Worm (Caenorhabditis elegans) whole organism, L1 larva: ENCODE results near the gene nipi-3.

Experiments
- Y116A8C.19 ChIP-seq: sonication (generic microtip); optimal IDR thresholded peaks from 2 replicates; lab custom pipeline; 2016; ENCODE audit warnings: missing compliant biosample characterization, missing genetic modification characterization, borderline replicate concordance
- aha-1 ChIP-seq: fragments of 150-350 bp; optimal IDR thresholded peaks from 2 replicates; lab custom pipeline; 2014; ENCODE audit warnings: missing biosample characterization, missing genetic modification characterization
- alr-1 ChIP-seq: fragments of 200-800 bp; sonication (Bioruptor generic); optimal IDR thresholded peaks from 2 replicates; lab custom pipeline; 2018; ENCODE audit warnings: borderline replicate concordance, mild to moderate bottlenecking, missing genetic modification characterization, missing compliant biosample characterization
- blmp-1 ChIP-seq: fragments of 150-350 bp; optimal IDR thresholded peaks from 2 replicates; lab custom pipeline; 2014; ENCODE audit warnings: missing biosample characterization, missing genetic modification characterization
- ceh-8 ChIP-seq: fragments of 200-800 bp; sonication (Bioruptor generic); optimal IDR thresholded peaks from 2 replicates; lab custom pipeline; 2018; ENCODE audit warnings: mild to moderate bottlenecking, missing genetic modification characterization, moderate library complexity, missing compliant biosample characterization
- ceh-90 ChIP-seq: sonication (generic microtip); optimal IDR thresholded peaks from 2 replicates; lab custom pipeline; 2016; ENCODE audit warnings: missing genetic modification characterization, missing compliant biosample characterization
- dsc-1 ChIP-seq: sonication (generic microtip); optimal IDR thresholded peaks from 2 replicates; lab custom pipeline; 2016; ENCODE audit warnings: mild to moderate bottlenecking, missing genetic modification characterization, missing compliant biosample characterization
- efl-1 ChIP-seq, 4 experiments: fragments of 150-350 bp; optimal IDR thresholded peaks in 3 of 4; peaks in 1 of 4; 1 replicate in 1 of 4; 2 replicates in 3 of 4; lab custom pipeline; 2014; ENCODE audit warnings: missing biosample characterization in 2 of 4, missing genetic modification characterization in 2 of 4, missing genetic modification reagents in 2 of 4
- egl-13 ChIP-seq: sonication (generic microtip); optimal IDR thresholded peaks from 2 replicates; lab custom pipeline; 2016; ENCODE audit warnings: missing genotype, missing genetic modification reagents, missing genetic modification characterization, missing compliant biosample characterization
- egl-27 ChIP-seq, 2 experiments: fragments of 150-350 bp in 1 of 2; sonication (generic microtip); optimal IDR thresholded peaks; 3 replicates each; lab custom pipeline; 2017 to 2018; ENCODE audit warnings: missing biosample characterization in 2 of 2, missing genetic modification characterization in 2 of 2, missing genetic modification reagents in 2 of 2
- elt-2 ChIP-seq: sonication (generic microtip); optimal IDR thresholded peaks from 2 replicates; lab custom pipeline; 2016; ENCODE audit warnings: missing genetic modification characterization, mild to moderate bottlenecking, inconsistent platforms, missing compliant biosample characterization, missing genetic modification reagents
- elt-3 ChIP-seq, 6 experiments: fragments of 150-350 bp in 1 of 6; sonication (generic microtip); optimal IDR thresholded peaks; 2 replicates each; lab custom pipeline; 2017 to 2018; ENCODE audit warnings: missing biosample characterization in 6 of 6, missing genetic modification characterization in 6 of 6, inconsistent platforms in 1 of 6
- fkh-4 ChIP-seq: sonication (generic microtip); optimal IDR thresholded peaks from 2 replicates; lab custom pipeline; 2016; ENCODE audit warnings: missing compliant biosample characterization, missing genetic modification characterization, borderline replicate concordance
- fkh-8 ChIP-seq: sonication (generic microtip); optimal IDR thresholded peaks from 2 replicates; lab custom pipeline; 2016; ENCODE audit warnings: mild to moderate bottlenecking, missing genetic modification characterization, missing compliant biosample characterization
- fos-1 ChIP-seq: fragments of 150-350 bp; optimal IDR thresholded peaks from 2 replicates; lab custom pipeline; 2014; ENCODE audit warnings: missing biosample characterization, missing genetic modification characterization
- grh-1 ChIP-seq: fragments of 200-800 bp; sonication (Bioruptor generic); IDR thresholded peaks from 2 replicates; pipeline ENCODE4 v1.3.6; 2022; ENCODE audit warnings: missing genetic modification reagents, missing genetic modification characterization, missing compliant biosample characterization
- irx-1 ChIP-seq: sonication (generic microtip); optimal IDR thresholded peaks from 2 replicates; lab custom pipeline; 2016; ENCODE audit warnings: missing genetic modification characterization, missing compliant biosample characterization
- isw-1 ChIP-seq: fragments of 200-800 bp; sonication (Bioruptor generic); IDR thresholded peaks from 2 replicates; pipeline ENCODE4 v1.3.6; 2022; ENCODE audit warnings: missing genetic modification characterization, missing compliant biosample characterization
- lin-14 ChIP-seq: fragments of 200-800 bp; sonication (Bioruptor generic); optimal IDR thresholded peaks from 2 replicates; lab custom pipeline; 2018; ENCODE audit warnings: mild to moderate bottlenecking, missing genetic modification characterization, moderate library complexity, missing compliant biosample characterization
- lin-39 ChIP-seq: fragments of 150-350 bp; optimal IDR thresholded peaks from 2 replicates; lab custom pipeline; 2014; ENCODE audit warnings: missing biosample characterization, missing genetic modification reagents, missing genetic modification characterization
- lsy-2 ChIP-seq, 2 experiments: fragments of 150-350 bp; optimal IDR thresholded peaks; 2 replicates each; lab custom pipeline; 2014; ENCODE audit warnings: missing biosample characterization in 2 of 2, missing genetic modification characterization in 2 of 2
- mab-9 ChIP-seq: fragments of 200-800 bp; sonication (Bioruptor generic); IDR thresholded peaks from 2 replicates; pipeline ENCODE4 v1.3.6; 2022; ENCODE audit warnings: missing genetic modification reagents, missing genetic modification characterization, missing compliant biosample characterization
- mef-2 ChIP-seq: fragments of 150-350 bp; optimal IDR thresholded peaks from 2 replicates; lab custom pipeline; 2014; ENCODE audit warnings: missing biosample characterization, missing genetic modification characterization
- mep-1 ChIP-seq: fragments of 150-350 bp; optimal IDR thresholded peaks from 2 replicates; lab custom pipeline; 2014; ENCODE audit warnings: missing biosample characterization, missing genetic modification characterization
- nhr-11 ChIP-seq: fragments of 150-350 bp; optimal IDR thresholded peaks from 2 replicates; lab custom pipeline; 2014; ENCODE audit warnings: missing biosample characterization, missing genetic modification characterization
- nhr-19 ChIP-seq: fragments of 200-800 bp; sonication (Bioruptor generic); conservative IDR thresholded peaks from 2 replicates; pipeline ENCODE4 v1.3.6; 2022; ENCODE audit warnings: missing genetic modification characterization, missing compliant biosample characterization
- nhr-20 ChIP-seq: sonication (generic microtip); optimal IDR thresholded peaks from 2 replicates; lab custom pipeline; 2016; ENCODE audit warnings: mild to moderate bottlenecking, missing genetic modification characterization, missing compliant biosample characterization
- nhr-71 ChIP-seq: sonication (generic microtip); optimal IDR thresholded peaks from 2 replicates; lab custom pipeline; 2016; ENCODE audit warnings: mild to moderate bottlenecking, missing genetic modification characterization, moderate library complexity, missing compliant biosample characterization
- nhr-77 ChIP-seq: fragments of 150-350 bp; optimal IDR thresholded peaks from 2 replicates; lab custom pipeline; 2014; ENCODE audit warnings: missing biosample characterization, missing genetic modification characterization
- nhr-85 ChIP-seq: sonication (generic microtip); peaks from one replicate; lab custom pipeline; 2016; ENCODE audit warnings: missing genetic modification characterization, inconsistent platforms, missing compliant biosample characterization
- nhr-90 ChIP-seq: sonication (generic microtip); optimal IDR thresholded peaks from 2 replicates; lab custom pipeline; 2016; ENCODE audit warnings: mild to moderate bottlenecking, missing genetic modification characterization, missing compliant biosample characterization; ENCODE audit not compliant: poor library complexity
- pqm-1 ChIP-seq: sonication (generic microtip); optimal IDR thresholded peaks from 3 replicates; lab custom pipeline; 2017; ENCODE audit warnings: missing biosample characterization, missing genetic modification characterization
- rnt-1 ChIP-seq: sonication (generic microtip); optimal IDR thresholded peaks from 2 replicates; lab custom pipeline; 2016; ENCODE audit warnings: mild to moderate bottlenecking, missing genetic modification characterization, moderate library complexity, missing compliant biosample characterization
- skn-1 ChIP-seq: fragments of 150-350 bp; optimal IDR thresholded peaks from 2 replicates; lab custom pipeline; 2014; ENCODE audit warnings: missing biosample characterization, missing genetic modification characterization
- snu-23 ChIP-seq: sonication (generic microtip); optimal IDR thresholded peaks from 2 replicates; lab custom pipeline; 2016; ENCODE audit warnings: missing genetic modification characterization, missing compliant biosample characterization
- sptf-1 ChIP-seq: fragments of 150-350 bp; optimal IDR thresholded peaks from 2 replicates; lab custom pipeline; 2014; ENCODE audit warnings: missing biosample characterization, missing genetic modification characterization
- sup-37 ChIP-seq: fragments of 200-800 bp; sonication (Bioruptor generic); optimal IDR thresholded peaks from 2 replicates; lab custom pipeline; 2018; ENCODE audit warnings: mild to moderate bottlenecking, missing genetic modification characterization, missing compliant biosample characterization
- swsn-7 ChIP-seq: sonication (generic microtip); optimal IDR thresholded peaks from 2 replicates; lab custom pipeline; 2016; ENCODE audit warnings: missing genetic modification characterization, missing compliant biosample characterization
- tbx-2 ChIP-seq: sonication (generic microtip); optimal IDR thresholded peaks from 2 replicates; lab custom pipeline; 2016; ENCODE audit warnings: missing genetic modification characterization, missing compliant biosample characterization
- unc-130 ChIP-seq: fragments of 150-350 bp; optimal IDR thresholded peaks from 2 replicates; lab custom pipeline; 2017; ENCODE audit warnings: missing biosample characterization, missing genetic modification characterization, inconsistent platforms
- unc-62 ChIP-seq: fragments of 150-350 bp; optimal IDR thresholded peaks from 2 replicates; lab custom pipeline; 2014; ENCODE audit warnings: missing biosample characterization, missing genetic modification reagents, missing genetic modification characterization
- unc-98 ChIP-seq: fragments of 200-800 bp; sonication (Bioruptor generic); IDR thresholded peaks from 2 replicates; pipeline ENCODE4 v1.3.6; 2022; ENCODE audit warnings: missing genetic modification characterization, missing compliant biosample characterization
- xbp-1 ChIP-seq: sonication (generic microtip); optimal IDR thresholded peaks from 2 replicates; lab custom pipeline; 2016; ENCODE audit warnings: missing genetic modification characterization, missing compliant biosample characterization
- ztf-11 ChIP-seq, 2 experiments: sonication (generic microtip); optimal IDR thresholded peaks; 2 replicates each; lab custom pipeline; 2016 to 2017; ENCODE audit warnings: missing genetic modification characterization in 2 of 2, missing biosample characterization in 1 of 2, missing compliant biosample characterization in 1 of 2

The nipi-3 gene

ce11 chrX:15620200-15620599, 12.4 kb downstream of the nipi-3 start, which contains the start of gene K09E9.1:
Gene K09E9.1 (plus strand): TSS chrX:15620500.
- TF ChIP-seq nhr-77 (tag; lab: Kevin White, UChicago) (no peak), egl-27 (tag; optimal IDR thresholded peaks at IDR 0.05; lab: Kevin White, UChicago) (no peak), isw-1 (GFP tag; lab: Robert Waterston, UW) (no peak)

ce11 chrX:15621001-15621400, 13.2 kb downstream of the nipi-3 start:
- no peak for TF ChIP-seq unc-130
- no peak for TF ChIP-seq nhr-20
- TF ChIP-seq ztf-11 (tag; optimal IDR thresholded peaks at IDR 0.05; lab: Kevin White, UChicago) = no peak
- no peak for TF ChIP-seq mep-1
- TF ChIP-seq dsc-1 (tag; lab: Kevin White, UChicago) = no peak
- no peak for TF ChIP-seq ceh-8 (GFP tag; lab: Kevin White, UChicago)
- TF ChIP-seq egl-13 (tag; lab: Kevin White, UChicago) = no peak
- TF ChIP-seq skn-1 = no peak
- no peak for TF ChIP-seq ceh-90
- no peak for TF ChIP-seq aha-1
- TF ChIP-seq fkh-4 (tag; lab: Kevin White, UChicago) = no peak
- TF ChIP-seq Y116A8C.19 (tag; lab: Kevin White, UChicago) = no peak
- TF ChIP-seq grh-1 (GFP tag; lab: Robert Waterston, UW) = no peak
- no peak for TF ChIP-seq sptf-1 (tag; lab: Kevin White, UChicago)
- no peak for TF ChIP-seq pqm-1 (tag; lab: Kevin White, UChicago)
- TF ChIP-seq lsy-2 (tag; optimal IDR thresholded peaks at IDR 0.05; lab: Kevin White, UChicago) = no peak

- no peak for TF ChIP-seq tbx-2
- TF ChIP-seq sptf-1 (tag; lab: Kevin White, UChicago) = no peak
- peak; percentile 19 for TF ChIP-seq nhr-71 (tag; lab: Kevin White, UChicago)
- peak; percentile 25 for TF ChIP-seq elt-2 (tag; lab: Kevin White, UChicago)
- TF ChIP-seq efl-1 (optimal IDR thresholded peaks at IDR 0.05; lab: Kevin White, UChicago) = no peak
- peak in 1 of 2 experiments; percentile 79 for TF ChIP-seq efl-1 (GFP tag; optimal IDR thresholded peaks at IDR 0.05 in 1 of 2; lab: Kevin White, UChicago)
- peak; percentile 24 for TF ChIP-seq fkh-8 (tag; lab: Kevin White, UChicago)
- TF ChIP-seq lin-14 (GFP tag; lab: Kevin White, UChicago) = peak; percentile 45
These were observed 14.3 kb downstream of the nipi-3 start for ce11 chrX:15622041-15622440.

ce11 chrX:15626119-15626850, 18.5 kb downstream of the nipi-3 start:
- no peak for TF ChIP-seq xbp-1 (tag; lab: Kevin White, UChicago)
- TF ChIP-seq lin-39 (tag; lab: Kevin White, UChicago) = no peak
- no peak for TF ChIP-seq sup-37 (GFP tag; lab: Kevin White, UChicago)
- no peak for TF ChIP-seq unc-62 (GFP tag; lab: Kevin White, UChicago)
- no peak for TF ChIP-seq nhr-11 (tag; lab: Kevin White, UChicago)
- TF ChIP-seq blmp-1 (tag; lab: Kevin White, UChicago) = peak; percentile 31
- 0 out of 2 replicates have a peak, but pooled peaks have one; percentile 19 for TF ChIP-seq nhr-19
- peak; percentile 28 for TF ChIP-seq nhr-20
- TF ChIP-seq elt-3 (tag; optimal IDR thresholded peaks at IDR 0.05; lab: Kevin White, UChicago) = peak in 3 of 6 experiments; percentile 19 to 80 (median 62)
- TF ChIP-seq irx-1 (tag; lab: Kevin White, UChicago) = no peak
- TF ChIP-seq nhr-90 (tag; lab: Kevin White, UChicago) = peak; percentile 29
- TF ChIP-seq nhr-77 (tag; lab: Kevin White, UChicago) = no peak
- no peak for TF ChIP-seq isw-1 (GFP tag; lab: Robert Waterston, UW)
- no peak for TF ChIP-seq mab-9 (GFP tag; lab: Robert Waterston, UW)
- TF ChIP-seq alr-1 = no peak
- TF ChIP-seq nhr-71 (tag; lab: Kevin White, UChicago) = peak; percentile 26
- TF ChIP-seq lin-14 (GFP tag; lab: Kevin White, UChicago) = peak; percentile 38
- no peak for TF ChIP-seq dsc-1 (tag; lab: Kevin White, UChicago)
- TF ChIP-seq sptf-1 (tag; lab: Kevin White, UChicago) = no peak
- peak; percentile 85 for TF ChIP-seq nhr-85 (tag; lab: Kevin White, UChicago)
- no peak for TF ChIP-seq unc-98 (GFP tag; lab: Robert Waterston, UW)
- no peak for TF ChIP-seq fos-1
- peak; percentile 40 for TF ChIP-seq snu-23
- no peak for TF ChIP-seq rnt-1
- TF ChIP-seq mef-2 (tag; lab: Kevin White, UChicago) = no peak
- no peak for TF ChIP-seq swsn-7 (tag; lab: Kevin White, UChicago)
- TF ChIP-seq grh-1 (GFP tag; lab: Robert Waterston, UW) = peak; percentile 51; the same call in 1 of the 2 replicates
